Worm (Caenorhabditis elegans): Measurements from ENCODE around the gene upp-1.

ce11 chrIII:7655498-7655897, 12.6 kb upstream of the upp-1 start:
- TF ChIP-seq nhr-129 (tag; optimal IDR thresholded peaks at IDR 0.05) (no peak), egl-27 (tag; optimal IDR thresholded peaks at IDR 0.05) (no peak), ama-1 (optimal IDR thresholded peaks at IDR 0.05) (no peak), ZK546.5 (tag; optimal IDR thresholded peaks at IDR 0.05) (no peak)
